Worm (Caenorhabditis elegans) whole organism, mixed stage, embryonic: ENCODE results near the gene rgef-1.

ENCODE experiments used
- bed-3 ChIP-seq: fragments of 200-800 bp; sonication (Bioruptor generic); optimal IDR thresholded peaks from 3 replicates; lab custom pipeline; 2018; ENCODE audit warnings: mild to moderate bottlenecking, missing genetic modification characterization, moderate library complexity, missing compliant biosample characterization
- ceh-39 ChIP-seq: fragments of 150-350 bp; optimal IDR thresholded peaks from 2 replicates; lab custom pipeline; 2014; ENCODE audit warnings: missing biosample characterization, missing genetic modification characterization
- ceh-43 ChIP-seq: fragments of 200-800 bp; sonication (Bioruptor generic); optimal IDR thresholded peaks from 2 replicates; lab custom pipeline; 2018; ENCODE audit warnings: mild to moderate bottlenecking, missing genetic modification characterization, moderate library complexity, missing compliant biosample characterization
- cnd-1 ChIP-seq: fragments of 200-800 bp; sonication (Bioruptor generic); optimal IDR thresholded peaks from 2 replicates; lab custom pipeline; 2018; ENCODE audit warnings: mild to moderate bottlenecking, missing genetic modification characterization, missing compliant biosample characterization
- drap-1 ChIP-seq: fragments of 200-800 bp; sonication (Bioruptor generic); optimal IDR thresholded peaks from 3 replicates; lab custom pipeline; 2018; ENCODE audit warnings: mild to moderate bottlenecking, missing genetic modification characterization, missing compliant biosample characterization
- elt-1 ChIP-seq: sonication (generic microtip); optimal IDR thresholded peaks from 2 replicates; lab custom pipeline; 2017; ENCODE audit warnings: missing genetic modification characterization, mild to moderate bottlenecking, missing compliant biosample characterization, antibody characterized with exemption, moderate library complexity, borderline replicate concordance; ENCODE audit not compliant: insufficient read depth
- hlh-1 ChIP-seq: fragments of 150-350 bp; optimal IDR thresholded peaks from 2 replicates; lab custom pipeline; 2014; ENCODE audit warnings: missing biosample characterization, missing genetic modification reagents, missing genetic modification characterization
- lin-32 ChIP-seq: fragments of 200-800 bp; sonication (Bioruptor generic); optimal IDR thresholded peaks from 2 replicates; lab custom pipeline; 2018; ENCODE audit warnings: mild to moderate bottlenecking, missing genetic modification characterization, missing compliant biosample characterization
- lsy-2 ChIP-seq: fragments of 150-350 bp; optimal IDR thresholded peaks from 2 replicates; lab custom pipeline; 2014; ENCODE audit warnings: missing biosample characterization, missing genetic modification characterization
- mep-1 ChIP-seq: fragments of 150-350 bp; optimal IDR thresholded peaks from 2 replicates; lab custom pipeline; 2017; ENCODE audit warnings: missing biosample characterization, missing genetic modification reagents, missing genetic modification characterization, inconsistent platforms
- nhr-2 ChIP-seq: fragments of 150-350 bp; optimal IDR thresholded peaks from 2 replicates; lab custom pipeline; 2014; ENCODE audit warnings: missing biosample characterization, missing genetic modification characterization
- nhr-76 ChIP-seq: sonication (generic microtip); optimal IDR thresholded peaks from 2 replicates; lab custom pipeline; 2017; ENCODE audit warnings: missing biosample characterization, missing genetic modification characterization
- pha-4 ChIP-seq: fragments of 150-350 bp; optimal IDR thresholded peaks from 2 replicates; lab custom pipeline; 2018; ENCODE audit warnings: missing biosample characterization, missing genetic modification reagents, missing genetic modification characterization
- snpc-4 ChIP-seq: fragments of 150-350 bp; optimal IDR thresholded peaks from 2 replicates; lab custom pipeline; 2014; ENCODE audit warnings: missing biosample characterization, missing genetic modification characterization
- tbx-8 ChIP-seq: fragments of 200-800 bp; sonication (Bioruptor generic); optimal IDR thresholded peaks from 2 replicates; lab custom pipeline; 2018; ENCODE audit warnings: mild to moderate bottlenecking, missing genetic modification characterization, moderate library complexity, missing compliant biosample characterization
- unc-62 ChIP-seq: fragments of 150-350 bp; optimal IDR thresholded peaks from 2 replicates; lab custom pipeline; 2014; ENCODE audit warnings: missing biosample characterization, missing genetic modification reagents, missing genetic modification characterization
- zip-8 ChIP-seq: fragments of 150-350 bp; optimal IDR thresholded peaks from 2 replicates; lab custom pipeline; 2014; ENCODE audit warnings: missing biosample characterization, missing genetic modification characterization
- ztf-11 ChIP-seq: fragments of 150-350 bp; optimal IDR thresholded peaks from 2 replicates; lab custom pipeline; 2014; ENCODE audit warnings: missing biosample characterization, missing genetic modification characterization

Gene rgef-1

DNA sequence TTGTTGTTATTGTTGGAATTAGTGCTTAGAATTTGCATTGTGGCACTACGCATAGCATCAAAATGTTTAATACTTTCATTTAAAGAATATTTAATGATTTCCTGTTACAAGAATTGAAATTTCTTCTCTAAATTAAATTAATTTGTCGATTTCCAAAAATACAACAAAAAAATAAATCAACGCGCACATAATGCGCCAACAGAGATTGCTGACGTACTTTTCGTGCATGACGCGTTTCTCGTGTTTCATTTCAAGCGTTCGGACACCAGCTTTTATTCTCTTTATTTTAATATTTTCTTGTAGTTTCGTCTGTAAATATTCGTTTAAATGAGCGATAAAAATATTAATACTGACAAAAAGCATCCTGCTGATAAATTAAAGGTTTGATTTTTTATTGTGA lies 47.9 kb downstream of the rgef-1 start, which contains the start of gene eif-2Bdelta:
eif-2Bdelta (plus strand) TSS at position 235 of the 400 bp plus-strand sequence.
- TF ChIP-seq mep-1 (tag; lab: Kevin White, UChicago) (peak; percentile 48), lsy-2 (no peak)

DNA sequence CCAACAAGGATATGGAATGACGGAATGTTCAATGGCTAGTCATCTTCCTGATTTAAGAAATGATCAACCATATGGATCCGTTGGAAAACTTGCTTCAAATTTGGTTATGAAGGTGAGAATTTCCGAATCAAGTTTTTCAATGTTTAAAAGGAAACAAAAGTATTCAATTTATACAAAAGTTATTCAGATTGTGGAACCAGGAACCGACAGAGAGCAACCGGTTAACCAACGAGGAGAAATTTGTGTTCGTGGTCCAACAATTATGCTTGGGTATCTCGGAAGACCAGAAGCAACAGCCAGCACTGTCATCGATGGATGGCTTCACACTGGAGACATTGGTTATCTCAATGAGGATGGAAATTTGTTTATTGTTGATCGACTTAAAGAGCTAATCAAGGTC lies 51.9 kb downstream of the rgef-1 start:
- TF ChIP-seq tbx-8 (no peak), unc-62 (GFP tag; lab: Kevin White, UChicago) (no peak), ztf-11 (tag; lab: Kevin White, UChicago) (no peak), hlh-1 (tag; lab: Kevin White, UChicago) (no peak), nhr-2 (tag; lab: Kevin White, UChicago) (no peak)

DNA sequence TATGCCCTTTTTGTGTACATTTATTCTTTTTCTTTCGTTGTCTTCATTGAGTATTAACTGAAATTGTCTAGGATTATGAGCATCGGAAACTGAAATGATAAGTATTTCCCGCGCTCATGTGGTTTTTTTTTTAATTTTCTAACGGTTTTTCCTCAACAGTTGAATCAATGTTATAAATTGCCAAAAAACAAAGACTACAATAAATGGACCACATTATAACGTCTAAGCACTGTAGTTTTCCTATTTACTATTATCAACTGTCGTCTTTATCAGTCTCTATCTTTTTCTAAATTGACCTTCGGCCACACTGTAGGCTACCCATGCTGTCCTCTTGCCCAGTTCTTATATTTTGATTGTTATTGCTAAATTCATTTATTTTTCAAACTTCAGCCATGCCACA lies 53.7 kb downstream of the rgef-1 start, which contains the start of gene acs-14:
acs-14 (plus strand) TSS at position 391 of the 400 bp plus-strand sequence.
- TF ChIP-seq hlh-1 (tag; lab: Kevin White, UChicago) (no peak), lsy-2 (no peak)

DNA sequence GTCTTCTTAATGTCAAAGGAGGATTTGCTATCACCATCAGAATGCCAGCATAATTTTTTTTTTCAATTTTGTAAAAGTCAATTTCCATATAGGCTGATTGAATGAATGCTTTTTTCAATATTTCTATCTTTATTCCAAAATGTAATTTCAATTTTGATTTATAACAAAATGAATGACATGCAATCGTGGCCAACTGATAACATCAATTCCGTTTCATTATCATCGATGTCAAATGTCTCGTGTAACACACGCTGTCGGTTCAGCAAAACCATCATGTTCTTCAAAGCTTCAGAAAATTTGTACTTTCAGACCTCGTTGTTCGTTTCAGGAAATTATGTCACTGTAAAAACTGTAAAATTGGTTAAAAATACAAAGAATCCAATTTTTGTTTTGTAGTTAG lies 54.5 kb downstream of the rgef-1 start:
- TF ChIP-seq ceh-43 (no peak), elt-1 (tag; lab: Kevin White, UChicago) (no peak), nhr-76 (tag; lab: Kevin White, UChicago) (no peak), tbx-8 (no peak), pha-4 (tag; lab: Kevin White, UChicago) (no peak), snpc-4 (no peak), ceh-39 (tag; lab: Kevin White, UChicago) (no peak), cnd-1 (tag; lab: Kevin White, UChicago) (no peak), zip-8 (tag; lab: Kevin White, UChicago) (no peak), lin-32 (no peak), drap-1 (GFP tag; lab: Kevin White, UChicago) (no peak), bed-3 (GFP tag; lab: Kevin White, UChicago) (no peak)
- TF ChIP-seq, all 35 proteins: peak for 0
